Fruit fly (Drosophila melanogaster): ENCODE measurements around the gene CG1999.

DNA sequence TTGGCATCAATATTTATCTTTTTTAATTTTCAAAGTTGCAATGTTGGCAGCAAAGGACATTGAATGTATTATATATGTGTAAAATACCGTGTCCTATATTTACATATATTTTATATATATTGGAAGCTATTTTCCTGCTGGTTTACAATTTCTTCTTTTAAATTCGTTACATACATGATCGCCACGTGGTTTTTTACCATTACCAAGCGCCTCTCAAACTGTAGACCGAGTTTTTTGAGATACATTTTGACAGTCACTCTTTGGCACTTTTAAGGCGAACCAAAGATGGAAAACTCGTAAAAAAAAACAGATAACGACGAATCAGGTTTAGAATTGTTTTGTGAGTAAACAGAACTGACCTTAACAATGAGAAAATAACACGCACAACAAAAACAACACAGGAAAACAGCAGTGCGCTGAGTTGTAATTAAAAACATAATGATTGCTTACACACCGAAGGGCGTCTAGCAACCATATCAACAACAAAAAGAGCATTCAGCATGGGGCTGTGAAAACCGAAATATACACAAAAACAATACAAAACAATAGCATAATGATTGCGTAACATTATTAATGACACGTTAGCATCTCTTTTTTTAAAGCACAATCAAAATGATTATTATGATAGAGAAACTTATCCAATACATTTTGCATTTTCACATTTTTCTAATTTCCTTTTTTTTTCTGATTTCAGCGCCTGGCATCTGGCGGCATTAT is 18.8 kb upstream of the CG1999 start:
- TF ChIP-seq CG13204 (GFP tag; optimal IDR thresholded peaks at IDR 0.05): no peak
- TF ChIP-seq CG34367 (tag; optimal IDR thresholded peaks at IDR 0.05): no peak
- no peak for TF ChIP-seq rn (GFP tag; IDR thresholded peaks at IDR 0.05)
- TF ChIP-seq Pif1A (GFP tag; optimal IDR thresholded peaks at IDR 0.05): no peak
- TF ChIP-seq CG32121 (GFP tag; IDR thresholded peaks at IDR 0.05): no peak
- TF ChIP-seq Snoo (tag; optimal IDR thresholded peaks at IDR 0.05): no peak
- no peak for TF ChIP-seq CG15710 (tag; optimal IDR thresholded peaks at IDR 0.05)
- TF ChIP-seq CG8301 (tag; optimal IDR thresholded peaks at IDR 0.05): no peak
- TF ChIP-seq CG4496 (GFP tag; IDR thresholded peaks at IDR 0.05): no peak
- no peak for TF ChIP-seq CG14655 (GFP tag; optimal IDR thresholded peaks at IDR 0.05)
- TF ChIP-seq EcR (GFP tag; optimal IDR thresholded peaks at IDR 0.05): no peak
- no peak for TF ChIP-seq Ets98B (GFP tag; IDR thresholded peaks at IDR 0.05)
